ENCODE assay signal across 5 worm cellular contexts in the genomic region with DNA sequence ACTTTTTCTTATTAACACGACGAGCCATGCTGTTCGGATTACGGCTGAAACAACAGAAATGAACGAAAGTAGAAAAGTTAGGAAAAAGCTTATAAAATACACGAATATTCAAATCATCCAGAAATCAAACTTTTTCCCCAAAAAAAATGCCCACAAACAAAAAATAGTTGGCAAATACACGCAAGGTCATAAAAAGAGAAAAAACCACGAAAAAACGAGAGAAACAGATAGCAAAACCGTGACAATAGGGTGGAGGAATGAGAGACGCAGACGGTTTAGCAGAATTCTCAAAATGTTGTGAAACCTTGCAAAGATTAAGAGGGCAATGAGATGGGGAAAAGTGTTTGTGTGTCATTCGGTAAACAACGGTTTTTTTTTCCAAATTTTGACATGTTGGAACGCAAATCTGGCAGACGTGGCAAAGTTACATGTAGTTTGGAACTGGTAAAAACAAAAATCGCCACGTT.
TF ChIP-seq lines count a peak whose summit lies in the region.

A gene (minus strand): TSS at position 51 of the 467 bp plus-strand sequence.

TF ChIP-seq in whole organism, L1 larva, 84 proteins besides CTCF, POLR2A, EP300 and RAD21 (continues in another document):
- TF ChIP-seq irx-1 (tag; optimal IDR thresholded peaks at IDR 0.05; lab: Kevin White, UChicago) = peak; percentile 25
- peak; percentile 62 for TF ChIP-seq snu-23 (GFP tag; optimal IDR thresholded peaks at IDR 0.05; lab: Kevin White, UChicago)
- no peak for TF ChIP-seq Y116A8C.19 (tag; optimal IDR thresholded peaks at IDR 0.05; lab: Kevin White, UChicago; ENCODE audit: borderline replicate concordance)
- TF ChIP-seq nhr-84 (tag; optimal IDR thresholded peaks at IDR 0.05; lab: Kevin White, UChicago) = no peak
- TF ChIP-seq sptf-1 (tag; optimal IDR thresholded peaks at IDR 0.05; lab: Kevin White, UChicago) = no peak
- TF ChIP-seq egl-13 (tag; optimal IDR thresholded peaks at IDR 0.05; lab: Kevin White, UChicago) = no peak
- no peak for TF ChIP-seq lin-13 (GFP tag; optimal IDR thresholded peaks at IDR 0.05; lab: Kevin White, UChicago)
- no peak for TF ChIP-seq elt-2 (tag; optimal IDR thresholded peaks at IDR 0.05; lab: Kevin White, UChicago)
- TF ChIP-seq efl-1 (optimal IDR thresholded peaks at IDR 0.05; lab: Kevin White, UChicago) = peak in 1 of 2 experiments; percentile 66
- TF ChIP-seq efl-1 (GFP tag; optimal IDR thresholded peaks at IDR 0.05 in 1 of 2; lab: Kevin White, UChicago) = peak; percentile 37
- TF ChIP-seq nhr-90 (tag; optimal IDR thresholded peaks at IDR 0.05; lab: Kevin White, UChicago; ENCODE audit: poor library complexity) = no peak
- peak; percentile 69 for TF ChIP-seq skn-1 (tag; optimal IDR thresholded peaks at IDR 0.05; lab: Kevin White, UChicago)
- TF ChIP-seq C04F5.9 (tag; optimal IDR thresholded peaks at IDR 0.05; lab: Kevin White, UChicago) = no peak
- TF ChIP-seq ceh-82 (tag; optimal IDR thresholded peaks at IDR 0.05; lab: Kevin White, UChicago) = peak in 1 of 3 experiments; percentile 55
- peak; percentile 50 for TF ChIP-seq rnt-1 (tag; optimal IDR thresholded peaks at IDR 0.05; lab: Kevin White, UChicago)
- TF ChIP-seq mep-1 (tag; optimal IDR thresholded peaks at IDR 0.05; lab: Kevin White, UChicago) = no peak
- peak; percentile 47 for TF ChIP-seq nhr-71 (tag; optimal IDR thresholded peaks at IDR 0.05; lab: Kevin White, UChicago)

TF ChIP-seq in whole organism, L2 larva, 48 proteins besides CTCF, POLR2A, EP300 and RAD21:
- TF ChIP-seq nhr-23 (tag; optimal IDR thresholded peaks at IDR 0.05; lab: Kevin White, UChicago) (no peak), lin-11 (tag; optimal IDR thresholded peaks at IDR 0.05; lab: Kevin White, UChicago) (no peak), fos-1 (tag; optimal IDR thresholded peaks at IDR 0.05; lab: Kevin White, UChicago) (peak; percentile 50), C34F6.9 (tag; optimal IDR thresholded peaks at IDR 0.05; lab: Kevin White, UChicago) (peak; percentile 64), mbf-1 (tag; optimal IDR thresholded peaks at IDR 0.05; lab: Kevin White, UChicago) (no peak), F13H6.1 (tag; optimal IDR thresholded peaks at IDR 0.05; lab: Kevin White, UChicago) (peak; percentile 31), ama-1 (optimal IDR thresholded peaks at IDR 0.05; lab: Kevin White, UChicago) (peak; percentile 6), unc-55 (GFP tag; optimal IDR thresholded peaks at IDR 0.05; lab: Kevin White, UChicago) (peak; percentile 26), Y55F3AM.14 (GFP tag; optimal IDR thresholded peaks at IDR 0.05; lab: Kevin White, UChicago) (no peak), nhr-129 (tag; optimal IDR thresholded peaks at IDR 0.05; lab: Kevin White, UChicago) (peak; percentile 63), nhr-25 (tag; optimal IDR thresholded peaks at IDR 0.05; lab: Kevin White, UChicago) (peak; percentile 46), crh-2 (tag; optimal IDR thresholded peaks at IDR 0.05; lab: Kevin White, UChicago) (peak; percentile 43), mab-5 (tag; optimal IDR thresholded peaks at IDR 0.05; lab: Kevin White, UChicago) (no peak), gmeb-1 (tag; optimal IDR thresholded peaks at IDR 0.05; lab: Kevin White, UChicago) (peak; percentile 42), nhr-237 (tag; optimal IDR thresholded peaks at IDR 0.05; lab: Kevin White, UChicago) (no peak), mdl-1 (tag; optimal IDR thresholded peaks at IDR 0.05; lab: Kevin White, UChicago) (no peak), sma-9 (GFP tag; optimal IDR thresholded peaks at IDR 0.05; lab: Kevin White, UChicago) (peak; percentile 49), sma-9 (tag; optimal IDR thresholded peaks at IDR 0.05; lab: Kevin White, UChicago) (no peak)

TF ChIP-seq in whole organism, L3 larva, 47 proteins besides CTCF, POLR2A, EP300 and RAD21 (continues in another document):
- no peak for TF ChIP-seq elt-1 (tag; optimal IDR thresholded peaks at IDR 0.05; lab: Kevin White, UChicago)
- no peak for TF ChIP-seq fkh-2 (tag; optimal IDR thresholded peaks at IDR 0.05; lab: Kevin White, UChicago)
- no peak for TF ChIP-seq fkh-10 (GFP tag; optimal IDR thresholded peaks at IDR 0.05; lab: Kevin White, UChicago)
- TF ChIP-seq pha-4 (tag; optimal IDR thresholded peaks at IDR 0.05; lab: Kevin White, UChicago) = no peak
- no peak for TF ChIP-seq ztf-4 (tag; optimal IDR thresholded peaks at IDR 0.05; lab: Kevin White, UChicago)
- TF ChIP-seq nhr-77 (tag; optimal IDR thresholded peaks at IDR 0.05; lab: Kevin White, UChicago) = no peak
- no peak for TF ChIP-seq ceh-16 (tag; optimal IDR thresholded peaks at IDR 0.05; lab: Kevin White, UChicago)
- no peak for TF ChIP-seq nhr-28 (tag; optimal IDR thresholded peaks at IDR 0.05; lab: Kevin White, UChicago)
- no peak for TF ChIP-seq ceh-28 (tag; optimal IDR thresholded peaks at IDR 0.05; lab: Kevin White, UChicago)
- TF ChIP-seq elt-3 (tag; optimal IDR thresholded peaks at IDR 0.05; lab: Kevin White, UChicago) = no peak
- TF ChIP-seq snpc-4 (tag; optimal IDR thresholded peaks at IDR 0.05; lab: Kevin White, UChicago) = no peak
- TF ChIP-seq nhr-12 (tag; optimal IDR thresholded peaks at IDR 0.05; lab: Kevin White, UChicago) = no peak
- TF ChIP-seq jun-1 (tag; optimal IDR thresholded peaks at IDR 0.05; lab: Kevin White, UChicago) = no peak
- no peak for TF ChIP-seq egl-27 (tag; optimal IDR thresholded peaks at IDR 0.05; lab: Kevin White, UChicago)
- no peak for TF ChIP-seq sea-2 (GFP tag; optimal IDR thresholded peaks at IDR 0.05; lab: Kevin White, UChicago)
- TF ChIP-seq unc-62 (GFP tag; optimal IDR thresholded peaks at IDR 0.05; lab: Kevin White, UChicago) = no peak
- peak; percentile 48 for TF ChIP-seq hmg-11 (tag; optimal IDR thresholded peaks at IDR 0.05; lab: Kevin White, UChicago)
- TF ChIP-seq ztf-11 (tag; optimal IDR thresholded peaks at IDR 0.05; lab: Kevin White, UChicago) = no peak
- TF ChIP-seq skn-1 (tag; optimal IDR thresholded peaks at IDR 0.05; lab: Kevin White, UChicago) = no peak
- TF ChIP-seq ceh-9 (tag; optimal IDR thresholded peaks at IDR 0.05; lab: Kevin White, UChicago) = no peak

TF ChIP-seq in whole organism, L4 larva, 104 proteins besides CTCF, POLR2A, EP300 and RAD21 (continues in another document):
- TF ChIP-seq D1046.2 (GFP tag; IDR thresholded peaks at IDR 0.05; lab: Robert Waterston, UW) = no peak
- TF ChIP-seq zag-1 (tag; optimal IDR thresholded peaks at IDR 0.05; lab: Kevin White, UChicago) = no peak
- no peak for TF ChIP-seq madf-9 (GFP tag; conservative IDR thresholded peaks at IDR 0.05; lab: Robert Waterston, UW)
- no peak for TF ChIP-seq ZK546.5 (tag; optimal IDR thresholded peaks at IDR 0.05; lab: Kevin White, UChicago)
- no peak for TF ChIP-seq attf-4 (tag; optimal IDR thresholded peaks at IDR 0.05; lab: Kevin White, UChicago)
- no peak for TF ChIP-seq fos-1 (tag; optimal IDR thresholded peaks at IDR 0.05; lab: Kevin White, UChicago)
- TF ChIP-seq lim-7 (GFP tag; IDR thresholded peaks at IDR 0.05; lab: Robert Waterston, UW) = no peak
- TF ChIP-seq mdl-1 (tag; optimal IDR thresholded peaks at IDR 0.05; lab: Kevin White, UChicago) = peak in 1 of 2 experiments; percentile 29
- TF ChIP-seq aha-1 (tag; lab: Kevin White, UChicago) = peak; percentile 93
- TF ChIP-seq nhr-28 (tag; optimal IDR thresholded peaks at IDR 0.05; lab: Kevin White, UChicago) = peak; percentile 34
- no peak for TF ChIP-seq pha-4 (GFP tag; IDR thresholded peaks at IDR 0.05; lab: Robert Waterston, UW)
- peak; percentile 27 for TF ChIP-seq pha-4 (tag; optimal IDR thresholded peaks at IDR 0.05; lab: Kevin White, UChicago)
- no peak for TF ChIP-seq T26A8.4 (GFP tag; IDR thresholded peaks at IDR 0.05; lab: Robert Waterston, UW)
- peak; percentile 26 for TF ChIP-seq nhr-77 (tag; optimal IDR thresholded peaks at IDR 0.05; lab: Kevin White, UChicago)
- TF ChIP-seq saeg-2 (GFP tag; IDR thresholded peaks at IDR 0.05; lab: Robert Waterston, UW) = no peak
- TF ChIP-seq lir-3 (tag; optimal IDR thresholded peaks at IDR 0.05; lab: Kevin White, UChicago) = no peak
- peak; percentile 46; the same call in 1 of the 2 replicates for TF ChIP-seq hmg-1.1 (GFP tag; IDR thresholded peaks at IDR 0.05; lab: Robert Waterston, UW)
- peak; percentile 14 for TF ChIP-seq nhr-25 (tag; optimal IDR thresholded peaks at IDR 0.05; lab: Kevin White, UChicago; ENCODE audit: borderline replicate concordance, insufficient read depth)
- TF ChIP-seq dmd-8 (GFP tag; IDR thresholded peaks at IDR 0.05; lab: Robert Waterston, UW) = no peak
- peak; percentile 14 for TF ChIP-seq mes-2 (tag; optimal IDR thresholded peaks at IDR 0.05; lab: Kevin White, UChicago; ENCODE audit: poor library complexity, severe bottlenecking)

TF ChIP-seq in whole organism, young adult, 124 proteins besides CTCF, POLR2A, EP300 and RAD21:
- TF ChIP-seq hmg-1.2 (GFP tag; IDR thresholded peaks at IDR 0.05; lab: Robert Waterston, UW) = peak; percentile 88
- TF ChIP-seq dox-1 (GFP tag; IDR thresholded peaks at IDR 0.05; lab: Robert Waterston, UW) = 0 out of 2 replicates have a peak, but pooled peaks have one; percentile 18
- no peak for TF ChIP-seq cebp-1 (GFP tag; IDR thresholded peaks at IDR 0.05; lab: Robert Waterston, UW)
- peak; percentile 82 for TF ChIP-seq cebp-1 (tag; optimal IDR thresholded peaks at IDR 0.05; lab: Kevin White, UChicago)
- TF ChIP-seq hrde-1 (tag; optimal IDR thresholded peaks at IDR 0.05; lab: Kevin White, UChicago; ENCODE audit: borderline replicate concordance) = no peak
- no peak for TF ChIP-seq unc-62 (GFP tag; optimal IDR thresholded peaks at IDR 0.05; lab: Kevin White, UChicago)
- no peak for TF ChIP-seq hlh-12 (tag; optimal IDR thresholded peaks at IDR 0.05; lab: Kevin White, UChicago)
